Worm (Caenorhabditis elegans): ENCODE measurements around the gene Y37H2A.10.

Y37H2A.10 gene

ce11 chrV:18158172-18158571 lies 19.4 kb downstream of the Y37H2A.10 start:
- TF ChIP-seq ceh-31 (tag; optimal IDR thresholded peaks at IDR 0.05) (no peak), ceh-9 (tag; optimal IDR thresholded peaks at IDR 0.05) (no peak), zip-5 (tag; optimal IDR thresholded peaks at IDR 0.05) (no peak), ceh-30 (tag; optimal IDR thresholded peaks at IDR 0.05) (no peak), ceh-22 (tag; optimal IDR thresholded peaks at IDR 0.05) (no peak), Y22D7AL.16 (tag; optimal IDR thresholded peaks at IDR 0.05) (no peak), ceh-45 (GFP tag; IDR thresholded peaks at IDR 0.05) (no peak), ahr-1 (tag; optimal IDR thresholded peaks at IDR 0.05) (no peak), fkh-6 (tag; optimal IDR thresholded peaks at IDR 0.05) (no peak), lim-6 (tag; optimal IDR thresholded peaks at IDR 0.05) (no peak), unc-3 (GFP tag; conservative IDR thresholded peaks at IDR 0.05) (no peak), unc-3 (tag; optimal IDR thresholded peaks at IDR 0.05) (no peak), odd-2 (tag; optimal IDR thresholded peaks at IDR 0.05) (no peak)

ce11 chrV:18161228-18161627 lies 22.4 kb downstream of the Y37H2A.10 start, which contains the start of gene C14A6.13:
TSS of gene C14A6.13 (minus strand) at chrV:18161328.
- TF ChIP-seq ets-4 (tag; optimal IDR thresholded peaks at IDR 0.05) (no peak), ceh-48 (tag; optimal IDR thresholded peaks at IDR 0.05) (no peak), ceh-9 (tag; optimal IDR thresholded peaks at IDR 0.05) (no peak), F13H6.1 (tag; optimal IDR thresholded peaks at IDR 0.05) (no peak), nhr-11 (tag; optimal IDR thresholded peaks at IDR 0.05) (no peak), ztf-16 (tag; optimal IDR thresholded peaks at IDR 0.05) (no peak), zip-5 (tag; optimal IDR thresholded peaks at IDR 0.05) (no peak), hlh-30 (tag; optimal IDR thresholded peaks at IDR 0.05; ENCODE audit: insufficient read depth) (no peak), fkh-6 (tag; optimal IDR thresholded peaks at IDR 0.05) (no peak), sox-4 (tag; optimal IDR thresholded peaks at IDR 0.05) (no peak), nhr-232 (tag; optimal IDR thresholded peaks at IDR 0.05) (no peak), gmeb-2 (tag; optimal IDR thresholded peaks at IDR 0.05) (no peak), elt-4 (tag; optimal IDR thresholded peaks at IDR 0.05) (no peak)

DNA sequence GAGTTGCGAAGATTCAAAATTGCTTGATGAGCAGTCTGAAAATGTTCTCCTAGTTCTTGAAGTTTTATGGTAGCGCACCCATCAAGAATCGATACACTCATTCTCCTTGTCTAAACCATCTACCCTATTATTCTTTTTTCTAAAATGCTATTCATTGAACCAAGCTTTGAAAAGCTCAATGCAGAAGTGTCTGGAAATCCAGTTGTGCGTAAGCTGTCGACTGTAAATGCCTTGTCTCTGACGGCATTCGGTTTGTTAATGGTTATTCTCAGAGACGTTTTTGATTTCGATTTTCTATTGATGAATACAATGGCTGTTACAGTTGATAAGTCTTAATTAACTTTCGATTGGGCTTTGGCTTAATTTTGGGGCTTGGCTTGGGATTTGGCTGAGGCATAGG lies 23.8 kb downstream of the Y37H2A.10 start, which contains the start of gene C14A6.12:
Gene C14A6.12 (minus strand): TSS at position 101 of the 400 bp plus-strand sequence.
- TF ChIP-seq unc-42 (tag; optimal IDR thresholded peaks at IDR 0.05): no peak
- no peak for TF ChIP-seq ama-1 (optimal IDR thresholded peaks at IDR 0.05)
- TF ChIP-seq hlh-30 (tag; optimal IDR thresholded peaks at IDR 0.05; ENCODE audit: insufficient read depth): no peak
- no peak for TF ChIP-seq ceh-31 (tag; optimal IDR thresholded peaks at IDR 0.05)
- TF ChIP-seq che-1 (tag; optimal IDR thresholded peaks at IDR 0.05): no peak
- no peak for TF ChIP-seq madf-2 (tag; optimal IDR thresholded peaks at IDR 0.05)
- TF ChIP-seq sox-2 (GFP tag; IDR thresholded peaks at IDR 0.05): no peak
- no peak for TF ChIP-seq ceh-34 (tag; optimal IDR thresholded peaks at IDR 0.05)
- no peak for TF ChIP-seq ceh-9 (tag; optimal IDR thresholded peaks at IDR 0.05)
- no peak for TF ChIP-seq zip-5 (tag; optimal IDR thresholded peaks at IDR 0.05)
- no peak for TF ChIP-seq ceh-19 (GFP tag; optimal IDR thresholded peaks at IDR 0.05)
- no peak for TF ChIP-seq ceh-2 (tag; optimal IDR thresholded peaks at IDR 0.05)
- no peak for TF ChIP-seq ceh-24 (tag; optimal IDR thresholded peaks at IDR 0.05)
- no peak for TF ChIP-seq ceh-14 (tag; optimal IDR thresholded peaks at IDR 0.05)
- no peak for TF ChIP-seq fax-1 (tag; optimal IDR thresholded peaks at IDR 0.05)

ce11 chrV:18163434-18163833 lies 24.6 kb downstream of the Y37H2A.10 start:
- TF ChIP-seq hlh-8 (tag; optimal IDR thresholded peaks at IDR 0.05): no peak
- no peak for TF ChIP-seq hlh-13 (GFP tag; optimal IDR thresholded peaks at IDR 0.05)
- TF ChIP-seq lim-6 (tag; optimal IDR thresholded peaks at IDR 0.05): no peak
- TF ChIP-seq unc-55 (GFP tag; optimal IDR thresholded peaks at IDR 0.05): no peak
- TF ChIP-seq npax-4 (tag; optimal IDR thresholded peaks at IDR 0.05): no peak
- no peak for TF ChIP-seq tbx-7 (tag; optimal IDR thresholded peaks at IDR 0.05)
- no peak for TF ChIP-seq nhr-11 (tag; optimal IDR thresholded peaks at IDR 0.05)
- TF ChIP-seq ceh-22 (tag; optimal IDR thresholded peaks at IDR 0.05): no peak
- TF ChIP-seq C08G9.2 (tag; optimal IDR thresholded peaks at IDR 0.05): no peak
- TF ChIP-seq elt-2 (tag; optimal IDR thresholded peaks at IDR 0.05): no peak
- no peak for TF ChIP-seq ceh-14 (tag; optimal IDR thresholded peaks at IDR 0.05)
- TF ChIP-seq ceh-18 (tag; optimal IDR thresholded peaks at IDR 0.05): no peak
- TF ChIP-seq tbx-2 (tag; optimal IDR thresholded peaks at IDR 0.05): no peak
- no peak for TF ChIP-seq pha-4 (tag; optimal IDR thresholded peaks at IDR 0.05)
- TF ChIP-seq ref-2 (tag; optimal IDR thresholded peaks at IDR 0.05): no peak
- no peak for TF ChIP-seq nhr-232 (tag; optimal IDR thresholded peaks at IDR 0.05)
- no peak for TF ChIP-seq dmd-4 (tag; optimal IDR thresholded peaks at IDR 0.05; ENCODE audit: borderline replicate concordance)
- no peak for TF ChIP-seq rnt-1 (tag; optimal IDR thresholded peaks at IDR 0.05)
- TF ChIP-seq dve-1 (tag; optimal IDR thresholded peaks at IDR 0.05): no peak

All from whole organism, late embryonic.